Worm (Caenorhabditis elegans): Measurements from ENCODE around the gene acs-10.

acs-10 gene

DNA sequence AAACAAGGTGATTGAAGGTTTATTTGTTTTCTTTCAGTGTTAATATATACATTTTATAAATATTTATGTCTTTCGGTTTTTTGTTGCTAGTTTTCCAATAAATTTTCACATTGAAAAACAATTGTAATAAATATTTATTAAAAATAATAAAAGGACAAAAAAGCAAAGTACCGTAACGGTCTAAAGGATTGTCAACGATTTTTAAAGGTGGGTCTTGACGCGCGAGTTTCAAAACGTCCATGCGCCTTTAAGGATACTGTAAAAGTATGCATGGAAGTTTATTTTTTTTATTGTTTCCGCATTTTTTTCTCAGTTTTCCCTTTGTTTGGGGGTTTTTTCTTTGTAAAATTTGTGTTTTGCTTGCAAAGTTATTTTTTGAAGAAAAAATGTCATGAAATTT, 46.6 kb downstream of the acs-10 start (continued):
- TF ChIP-seq ztf-25 (GFP tag; IDR thresholded peaks at IDR 0.05): no peak
- no peak for TF ChIP-seq ama-1 (optimal IDR thresholded peaks at IDR 0.05)
- peak in 1 of 2 experiments; percentile 11 for TF ChIP-seq ama-1 (GFP tag; optimal IDR thresholded peaks at IDR 0.05)
- TF ChIP-seq pbrm-1 (GFP tag; IDR thresholded peaks at IDR 0.05): no peak
- TF ChIP-seq efl-1 (GFP tag; optimal IDR thresholded peaks at IDR 0.05): peak; percentile 14
- TF ChIP-seq lin-26 (GFP tag; IDR thresholded peaks at IDR 0.05): no peak
- TF ChIP-seq lin-40 (tag; optimal IDR thresholded peaks at IDR 0.05): no peak
- TF ChIP-seq let-526 (GFP tag; IDR thresholded peaks at IDR 0.05): no peak
- no peak for TF ChIP-seq nhr-27 (tag; optimal IDR thresholded peaks at IDR 0.05)
- TF ChIP-seq tlf-1 (GFP tag; optimal IDR thresholded peaks at IDR 0.05): no peak
- peak; percentile 96 for TF ChIP-seq lsl-1 (GFP tag; optimal IDR thresholded peaks at IDR 0.05)
- TF ChIP-seq madf-6 (GFP tag; IDR thresholded peaks at IDR 0.05): peak; percentile 94
- TF ChIP-seq ceh-91 (GFP tag; IDR thresholded peaks at IDR 0.05): peak; percentile 65
- TF ChIP-seq ceh-100 (GFP tag; IDR thresholded peaks at IDR 0.05): no peak
- TF ChIP-seq ztf-28 (GFP tag; IDR thresholded peaks at IDR 0.05): no peak
- peak; percentile 43 for TF ChIP-seq snpc-1.3 (tag; optimal IDR thresholded peaks at IDR 0.05; ENCODE audit: insufficient read depth)
- no peak for TF ChIP-seq F23B12.7 (tag; optimal IDR thresholded peaks at IDR 0.05; ENCODE audit: insufficient read depth)
- no peak for TF ChIP-seq hlh-12 (tag; optimal IDR thresholded peaks at IDR 0.05)
- no peak for TF ChIP-seq mxl-1 (tag; optimal IDR thresholded peaks at IDR 0.05)
- no peak for TF ChIP-seq T26A5.8 (tag; optimal IDR thresholded peaks at IDR 0.05)
- TF ChIP-seq ztf-22 (GFP tag; optimal IDR thresholded peaks at IDR 0.05): no peak
- no peak for TF ChIP-seq chd-7 (tag; optimal IDR thresholded peaks at IDR 0.05)
- TF ChIP-seq rec-8 (tag; optimal IDR thresholded peaks at IDR 0.05): no peak
- no peak for TF ChIP-seq ceh-58 (GFP tag; IDR thresholded peaks at IDR 0.05)
- no peak for TF ChIP-seq ceh-79 (tag; optimal IDR thresholded peaks at IDR 0.05)
- TF ChIP-seq nhr-120 (GFP tag; IDR thresholded peaks at IDR 0.05): no peak
- no peak for TF ChIP-seq atf-7 (tag; optimal IDR thresholded peaks at IDR 0.05)
- TF ChIP-seq F57A8.1 (GFP tag; optimal IDR thresholded peaks at IDR 0.05): no peak
- TF ChIP-seq attf-6 (GFP tag; IDR thresholded peaks at IDR 0.05): no peak
- peak; percentile 81 for TF ChIP-seq madf-8 (GFP tag; conservative IDR thresholded peaks at IDR 0.05)
- peak; percentile 72 for TF ChIP-seq D2030.7 (GFP tag; IDR thresholded peaks at IDR 0.05)
- TF ChIP-seq aptf-2 (GFP tag; conservative IDR thresholded peaks at IDR 0.05): no peak
- TF ChIP-seq dpl-1 (GFP tag; optimal IDR thresholded peaks at IDR 0.05): peak; percentile 18
- TF ChIP-seq B0035.1 (tag; optimal IDR thresholded peaks at IDR 0.05): no peak

ce11 chrV:14193451-14193850, 47.2 kb downstream of the acs-10 start, which contains the start of gene atfs-1:
Gene atfs-1 (plus strand): TSS chrV:14193663.
- TF ChIP-seq chd-7 (tag; optimal IDR thresholded peaks at IDR 0.05): peak; percentile 28
- peak; percentile 71; the same call in 1 of the 2 replicates for TF ChIP-seq ekl-4 (GFP tag; IDR thresholded peaks at IDR 0.05)
- TF ChIP-seq mcd-1 (GFP tag; IDR thresholded peaks at IDR 0.05): peak; percentile 41
- TF ChIP-seq B0336.3 (GFP tag; IDR thresholded peaks at IDR 0.05): peak; percentile 52; the same call in 1 of the 2 replicates
- TF ChIP-seq lir-1 (GFP tag; conservative IDR thresholded peaks at IDR 0.05): no peak
- TF ChIP-seq madf-10 (tag; optimal IDR thresholded peaks at IDR 0.05): peak; percentile 9
- no peak for TF ChIP-seq attf-3 (GFP tag; conservative IDR thresholded peaks at IDR 0.05)
- peak; percentile 68 for TF ChIP-seq attf-5 (GFP tag; optimal IDR thresholded peaks at IDR 0.05)
- peak; percentile 3 for TF ChIP-seq ztf-26 (tag; optimal IDR thresholded peaks at IDR 0.05)
- TF ChIP-seq snpc-4 (GFP tag; optimal IDR thresholded peaks at IDR 0.05): no peak
- TF ChIP-seq snpc-4 (tag; optimal IDR thresholded peaks at IDR 0.05): peak in 3 of 4 experiments; percentile 4 to 14 (median 12)
- no peak for TF ChIP-seq fkh-3 (tag; optimal IDR thresholded peaks at IDR 0.05)
- peak; percentile 14 for TF ChIP-seq tlf-1 (GFP tag; optimal IDR thresholded peaks at IDR 0.05)
- TF ChIP-seq hmg-20 (GFP tag; IDR thresholded peaks at IDR 0.05): no peak
- peak; percentile 15 for TF ChIP-seq ets-4 (GFP tag; optimal IDR thresholded peaks at IDR 0.05)
- no peak for TF ChIP-seq lag-1 (GFP tag; IDR thresholded peaks at IDR 0.05)
- peak; percentile 88 for TF ChIP-seq hmg-1.2 (GFP tag; IDR thresholded peaks at IDR 0.05)
- TF ChIP-seq cebp-1 (GFP tag; IDR thresholded peaks at IDR 0.05): peak; percentile 58; the same call in 1 of the 2 replicates
- TF ChIP-seq cebp-1 (tag; optimal IDR thresholded peaks at IDR 0.05): peak; percentile 79
